Worm (Caenorhabditis elegans) whole organism, young adult: ENCODE data around the gene H20J04.6.
"Not testable (repeated sequence)": the region's sequence is repeated elsewhere in the genome, so short reads cannot be mapped to it uniquely, and the experiment has no call there.

ENCODE experiments used
- K11D2.4 ChIP-seq: fragments of 200-800 bp; sonication (Bioruptor generic); IDR thresholded peaks from 2 replicates; pipeline ENCODE4 v1.3.6; 2022; ENCODE audit warnings: missing genetic modification reagents, missing genetic modification characterization, missing compliant biosample characterization
- T26A5.8 ChIP-seq: sonication (generic microtip); optimal IDR thresholded peaks from 2 replicates; lab custom pipeline; 2016; ENCODE audit warnings: missing genetic modification characterization, missing compliant biosample characterization
- cebp-1 ChIP-seq, 2 experiments: fragments of 200-800 bp in 1 of 2; sonication (Bioruptor generic) in 1 of 2; sonication (generic microtip) in 1 of 2; IDR thresholded peaks in 1 of 2; optimal IDR thresholded peaks in 1 of 2; 2 replicates each; pipeline versions ENCODE4 v1.3.6 to Lab custom; 2017 to 2022; ENCODE audit warnings: missing compliant biosample characterization in 2 of 2, missing genetic modification characterization in 2 of 2, mild to moderate bottlenecking in 1 of 2, missing genetic modification reagents in 1 of 2, moderate library complexity in 1 of 2
- chd-7 ChIP-seq: sonication (generic microtip); optimal IDR thresholded peaks from 2 replicates; lab custom pipeline; 2016; ENCODE audit warnings: mild to moderate bottlenecking, missing genetic modification characterization, moderate library complexity, missing compliant biosample characterization
- gei-17 ChIP-seq: fragments of 200-800 bp; sonication (Bioruptor generic); optimal IDR thresholded peaks from 2 replicates; lab custom pipeline; 2018; ENCODE audit warnings: mild to moderate bottlenecking, missing genetic modification characterization, missing compliant biosample characterization
- lsy-27 ChIP-seq: sonication (generic microtip); optimal IDR thresholded peaks from 2 replicates; lab custom pipeline; 2017; ENCODE audit warnings: missing genetic modification characterization, mild to moderate bottlenecking, missing compliant biosample characterization, antibody characterized with exemption, missing genotype, borderline replicate concordance; ENCODE audit not compliant: insufficient read depth
- nfyb-1 ChIP-seq: fragments of 200-800 bp; sonication (Bioruptor generic); IDR thresholded peaks from 2 replicates; pipeline ENCODE4 v1.3.6; 2022; ENCODE audit warnings: missing genetic modification reagents, missing genetic modification characterization, missing compliant biosample characterization
- nhr-120 ChIP-seq: fragments of 200-800 bp; sonication (Bioruptor generic); IDR thresholded peaks from 2 replicates; pipeline ENCODE4 v1.3.6; 2022; ENCODE audit warnings: missing genetic modification characterization, missing compliant biosample characterization
- nhr-179 ChIP-seq: sonication (generic microtip); optimal IDR thresholded peaks from 2 replicates; lab custom pipeline; 2016; ENCODE audit warnings: mild to moderate bottlenecking, missing genetic modification characterization, missing compliant biosample characterization
- nhr-90 ChIP-seq: sonication (generic microtip); optimal IDR thresholded peaks from 2 replicates; lab custom pipeline; 2016; ENCODE audit warnings: missing genotype, mild to moderate bottlenecking, missing genetic modification characterization, missing compliant biosample characterization
- pha-4 ChIP-seq: fragments of 150-350 bp; sonication (generic microtip); optimal IDR thresholded peaks from 2 replicates; lab custom pipeline; 2014; ENCODE audit warnings: missing biosample characterization, missing genetic modification reagents, missing genetic modification characterization
- snpc-1.1 ChIP-seq: sonication (generic microtip); optimal IDR thresholded peaks from 2 replicates; lab custom pipeline; 2017; ENCODE audit warnings: missing genetic modification characterization, mild to moderate bottlenecking, missing compliant biosample characterization, antibody characterized with exemption, moderate library complexity, missing genotype, missing genetic modification reagents; ENCODE audit not compliant: insufficient read depth
- snpc-1.3 ChIP-seq: sonication (generic microtip); optimal IDR thresholded peaks from 2 replicates; lab custom pipeline; 2017; ENCODE audit warnings: missing genetic modification characterization, mild to moderate bottlenecking, missing compliant biosample characterization, antibody characterized with exemption, moderate library complexity, missing genotype, missing genetic modification reagents; ENCODE audit not compliant: insufficient read depth
- unc-62 ChIP-seq: fragments of 150-350 bp; optimal IDR thresholded peaks from 2 replicates; lab custom pipeline; 2014; ENCODE audit warnings: missing biosample characterization, missing genetic modification reagents, missing genetic modification characterization

- not testable (repeated sequence) for TF ChIP-seq snpc-1.1; snpc-1.3 (tag; lab: Kevin White, UChicago); T26A5.8 (tag; lab: Kevin White, UChicago); nhr-179 (tag; lab: Kevin White, UChicago); pha-4 (tag; lab: Kevin White, UChicago); gei-17 (GFP tag; lab: Kevin White, UChicago); nfyb-1 (GFP tag; lab: Robert Waterston, UW); chd-7 (tag; lab: Kevin White, UChicago); nhr-90; lsy-27 (tag; lab: Kevin White, UChicago); cebp-1 (GFP tag; IDR thresholded peaks at IDR 0.05; lab: Robert Waterston, UW); cebp-1 (tag; optimal IDR thresholded peaks at IDR 0.05; lab: Kevin White, UChicago); K11D2.4 (GFP tag; lab: Robert Waterston, UW)
- peak; percentile 89 for TF ChIP-seq unc-62 (GFP tag; lab: Kevin White, UChicago)
- peak; percentile 73; the same call in 1 of the 2 replicates for TF ChIP-seq nhr-120 (GFP tag; lab: Robert Waterston, UW)
Measured at ce11 chrII:4309112-4309511, 13.9 kb upstream of the H20J04.6 start.
